Worm (Caenorhabditis elegans) whole organism, L4 larva: Measurements from ENCODE around the gene C04B4.1.

Experiments
- nhr-42 ChIP-seq: fragments of 200-800 bp; sonication (Bioruptor generic); IDR thresholded peaks from 2 replicates; pipeline ENCODE4 v1.3.6; 2022; ENCODE audit warnings: missing genetic modification characterization, missing compliant biosample characterization
- zag-1 ChIP-seq: fragments of 150-350 bp; optimal IDR thresholded peaks from 2 replicates; lab custom pipeline; 2014; ENCODE audit warnings: missing biosample characterization, missing genetic modification characterization

- no peak for TF ChIP-seq nhr-42 (GFP tag; lab: Robert Waterston, UW)
- TF ChIP-seq zag-1 (tag; lab: Kevin White, UChicago), result no peak
Observed at ce11 chrX:12314395-12314794, 33.8 kb downstream of the C04B4.1 start.
